Worm (Caenorhabditis elegans) whole organism, young adult: ENCODE measurements around the gene W09G12.6.

ENCODE experiments used
- F22D6.2 ChIP-seq: sonication (generic microtip); optimal IDR thresholded peaks from 2 replicates; lab custom pipeline; 2016; ENCODE audit warnings: mild to moderate bottlenecking, missing genetic modification characterization, missing compliant biosample characterization
- F23B12.7 ChIP-seq: sonication (generic microtip); optimal IDR thresholded peaks from 2 replicates; lab custom pipeline; 2017; ENCODE audit warnings: missing genetic modification characterization, mild to moderate bottlenecking, missing compliant biosample characterization, antibody characterized with exemption, moderate library complexity; ENCODE audit not compliant: insufficient read depth
- F57A8.1 ChIP-seq: fragments of 200-800 bp; sonication (Bioruptor generic); optimal IDR thresholded peaks from 2 replicates; lab custom pipeline; 2018; ENCODE audit warnings: mild to moderate bottlenecking, missing genetic modification characterization, moderate library complexity, missing compliant biosample characterization
- K12H6.12 ChIP-seq: fragments of 200-800 bp; sonication (Bioruptor generic); optimal IDR thresholded peaks from 2 replicates; lab custom pipeline; 2018; ENCODE audit warnings: mild to moderate bottlenecking, missing genetic modification characterization, missing compliant biosample characterization
- T07F8.4 ChIP-seq: sonication (generic microtip); optimal IDR thresholded peaks from 2 replicates; lab custom pipeline; 2016; ENCODE audit warnings: mild to moderate bottlenecking, missing genetic modification characterization, moderate library complexity, missing compliant biosample characterization
- T26A5.8 ChIP-seq: sonication (generic microtip); optimal IDR thresholded peaks from 2 replicates; lab custom pipeline; 2016; ENCODE audit warnings: missing genetic modification characterization, missing compliant biosample characterization
- Y56A3A.18 ChIP-seq: fragments of 200-800 bp; sonication (Bioruptor generic); IDR thresholded peaks from 2 replicates; pipeline ENCODE4 v1.3.6; 2022; ENCODE audit warnings: missing genetic modification reagents, missing genetic modification characterization, missing compliant biosample characterization
- attf-5 ChIP-seq: fragments of 200-800 bp; sonication (Bioruptor generic); optimal IDR thresholded peaks from 2 replicates; lab custom pipeline; 2018; ENCODE audit warnings: mild to moderate bottlenecking, missing genetic modification characterization, missing compliant biosample characterization
- attf-6 ChIP-seq: fragments of 200-800 bp; sonication (Bioruptor generic); IDR thresholded peaks from 2 replicates; pipeline ENCODE4 v1.3.6; 2022; ENCODE audit warnings: missing genetic modification reagents, missing genetic modification characterization, missing compliant biosample characterization
- bed-2 ChIP-seq: fragments of 200-800 bp; sonication (Bioruptor generic); IDR thresholded peaks from 2 replicates; pipeline ENCODE4 v1.3.6; 2022; ENCODE audit warnings: missing genetic modification reagents, missing genetic modification characterization, missing compliant biosample characterization
- cebp-2 ChIP-seq: fragments of 200-800 bp; sonication (Bioruptor generic); IDR thresholded peaks from 2 replicates; pipeline ENCODE4 v1.3.6; 2022; ENCODE audit warnings: missing genetic modification characterization, missing compliant biosample characterization
- ceh-100 ChIP-seq: fragments of 200-800 bp; sonication (Bioruptor generic); IDR thresholded peaks from 2 replicates; pipeline ENCODE4 v1.3.6; 2022; ENCODE audit warnings: missing genetic modification reagents, missing genetic modification characterization, missing compliant biosample characterization
- ceh-27 ChIP-seq: fragments of 200-800 bp; sonication (Bioruptor generic); optimal IDR thresholded peaks from 2 replicates; lab custom pipeline; 2018; ENCODE audit warnings: mild to moderate bottlenecking, missing genetic modification characterization, moderate library complexity, missing compliant biosample characterization
- ceh-40 ChIP-seq: fragments of 200-800 bp; sonication (Bioruptor generic); IDR thresholded peaks from 2 replicates; pipeline ENCODE4 v1.3.6; 2022; ENCODE audit warnings: missing genetic modification characterization, missing compliant biosample characterization
- ceh-79 ChIP-seq: sonication (generic microtip); optimal IDR thresholded peaks from 2 replicates; lab custom pipeline; 2017; ENCODE audit warnings: mild to moderate bottlenecking, missing genetic modification characterization, missing compliant biosample characterization
- ceh-91 ChIP-seq: fragments of 200-800 bp; sonication (Bioruptor generic); IDR thresholded peaks from 2 replicates; pipeline ENCODE4 v1.3.6; 2022; ENCODE audit warnings: missing genetic modification reagents, missing genetic modification characterization, missing compliant biosample characterization
- dox-1 ChIP-seq: fragments of 200-800 bp; sonication (Bioruptor generic); IDR thresholded peaks from 2 replicates; pipeline ENCODE4 v1.3.6; 2022; ENCODE audit warnings: missing genetic modification reagents, missing genetic modification characterization, missing compliant biosample characterization
- efl-1 ChIP-seq: fragments of 150-350 bp; optimal IDR thresholded peaks from 2 replicates; lab custom pipeline; 2014; ENCODE audit warnings: missing biosample characterization, missing genetic modification reagents, missing genetic modification characterization
- egl-44 ChIP-seq: fragments of 200-800 bp; sonication (Bioruptor generic); IDR thresholded peaks from 2 replicates; pipeline ENCODE4 v1.3.6; 2022; ENCODE audit warnings: missing genetic modification reagents, missing genetic modification characterization, missing compliant biosample characterization
- egrh-3 ChIP-seq: fragments of 200-800 bp; sonication (Bioruptor generic); IDR thresholded peaks from 2 replicates; pipeline ENCODE4 v1.3.6; 2022; ENCODE audit warnings: missing genetic modification reagents, missing genetic modification characterization, missing compliant biosample characterization
- hmg-20 ChIP-seq: fragments of 200-800 bp; sonication (Bioruptor generic); IDR thresholded peaks from 2 replicates; pipeline ENCODE4 v1.3.6; 2022; ENCODE audit warnings: missing genetic modification reagents, missing genetic modification characterization, missing compliant biosample characterization
- hsf-1 ChIP-seq: fragments of 200-800 bp; sonication (Bioruptor generic); IDR thresholded peaks from 2 replicates; pipeline ENCODE4 v1.3.6; 2022; ENCODE audit warnings: missing genetic modification reagents, missing genetic modification characterization, missing compliant biosample characterization
- let-526 ChIP-seq: fragments of 200-800 bp; sonication (Bioruptor generic); IDR thresholded peaks from 2 replicates; pipeline ENCODE4 v1.3.6; 2022; ENCODE audit warnings: missing genetic modification reagents, missing genetic modification characterization, missing compliant biosample characterization
- let-607 ChIP-seq, 2 experiments: fragments of 200-800 bp in 1 of 2; sonication (Bioruptor generic) in 1 of 2; sonication (generic microtip) in 1 of 2; optimal IDR thresholded peaks; 2 replicates each; lab custom pipeline; 2016 to 2018; ENCODE audit warnings: mild to moderate bottlenecking in 2 of 2, missing compliant biosample characterization in 2 of 2, missing genetic modification characterization in 2 of 2, moderate library complexity in 2 of 2, missing genotype in 1 of 2
- lin-40 ChIP-seq: sonication (generic microtip); optimal IDR thresholded peaks from 2 replicates; lab custom pipeline; 2016; ENCODE audit warnings: missing genetic modification characterization, mild to moderate bottlenecking, missing compliant biosample characterization, missing genotype, missing genetic modification reagents
- lin-54 ChIP-seq: fragments of 200-800 bp; sonication (Bioruptor generic); optimal IDR thresholded peaks from 2 replicates; lab custom pipeline; 2018; ENCODE audit warnings: mild to moderate bottlenecking, missing genetic modification characterization, missing compliant biosample characterization
- lir-1 ChIP-seq: fragments of 200-800 bp; sonication (Bioruptor generic); conservative IDR thresholded peaks from 2 replicates; pipeline ENCODE4 v1.3.6; 2022; ENCODE audit warnings: missing genetic modification reagents, missing genetic modification characterization, missing compliant biosample characterization
- madf-10 ChIP-seq: sonication (generic microtip); optimal IDR thresholded peaks from 2 replicates; lab custom pipeline; 2016; ENCODE audit warnings: mild to moderate bottlenecking, missing genetic modification characterization, missing compliant biosample characterization
- madf-3 ChIP-seq: fragments of 200-800 bp; sonication (Bioruptor generic); IDR thresholded peaks from 2 replicates; pipeline ENCODE4 v1.3.6; 2022; ENCODE audit warnings: missing genetic modification reagents, missing genetic modification characterization, missing compliant biosample characterization
- mcd-1 ChIP-seq: fragments of 200-800 bp; sonication (Bioruptor generic); IDR thresholded peaks from 2 replicates; pipeline ENCODE4 v1.3.6; 2022; ENCODE audit warnings: missing genetic modification reagents, missing genetic modification characterization, missing compliant biosample characterization
- nhr-27 ChIP-seq: fragments of 200-800 bp; sonication (Bioruptor generic); optimal IDR thresholded peaks from 2 replicates; lab custom pipeline; 2018; ENCODE audit warnings: mild to moderate bottlenecking, missing genetic modification characterization, moderate library complexity, missing compliant biosample characterization
- repo-1 ChIP-seq: sonication (generic microtip); optimal IDR thresholded peaks from 2 replicates; lab custom pipeline; 2017; ENCODE audit warnings: mild to moderate bottlenecking, missing genetic modification characterization, missing compliant biosample characterization
- sdz-38 ChIP-seq: sonication (generic microtip); optimal IDR thresholded peaks from 2 replicates; lab custom pipeline; 2016; ENCODE audit warnings: missing genotype, missing genetic modification characterization, missing compliant biosample characterization
- snpc-1.1 ChIP-seq: sonication (generic microtip); optimal IDR thresholded peaks from 2 replicates; lab custom pipeline; 2017; ENCODE audit warnings: missing genetic modification characterization, mild to moderate bottlenecking, missing compliant biosample characterization, antibody characterized with exemption, moderate library complexity, missing genotype, missing genetic modification reagents; ENCODE audit not compliant: insufficient read depth
- snpc-4 ChIP-seq, 5 experiments: fragments of 150-350 bp in 1 of 5; sonication (generic microtip) in 4 of 5; optimal IDR thresholded peaks; 2 replicates each; lab custom pipeline; 2014 to 2018; ENCODE audit warnings: missing genetic modification characterization in 5 of 5, missing biosample characterization in 3 of 5, antibody characterized with exemption in 2 of 5, mild to moderate bottlenecking in 2 of 5, missing compliant biosample characterization in 2 of 5, missing genotype in 2 of 5, moderate library complexity in 2 of 5, missing genetic modification reagents in 1 of 5
- somi-1 ChIP-seq: fragments of 200-800 bp; sonication (Bioruptor generic); optimal IDR thresholded peaks from 2 replicates; lab custom pipeline; 2018; ENCODE audit warnings: mild to moderate bottlenecking, missing genetic modification characterization, missing compliant biosample characterization
- tbp1 ChIP-seq: fragments of 200-800 bp; sonication (Bioruptor generic); optimal IDR thresholded peaks from 2 replicates; lab custom pipeline; 2018; ENCODE audit warnings: mild to moderate bottlenecking, missing genetic modification characterization, missing compliant biosample characterization
- tbx-9 ChIP-seq: sonication (generic microtip); optimal IDR thresholded peaks from 2 replicates; lab custom pipeline; 2016; ENCODE audit warnings: borderline replicate concordance, missing genetic modification characterization, inconsistent platforms, missing compliant biosample characterization
- zfh-2 ChIP-seq: fragments of 200-800 bp; sonication (Bioruptor generic); conservative IDR thresholded peaks from 2 replicates; pipeline ENCODE4 v1.3.6; 2022; ENCODE audit warnings: missing genetic modification reagents, missing genetic modification characterization, missing compliant biosample characterization
- zim-3 ChIP-seq: sonication (generic microtip); optimal IDR thresholded peaks from 2 replicates; lab custom pipeline; 2017; ENCODE audit warnings: mild to moderate bottlenecking, missing genetic modification characterization, moderate library complexity, missing compliant biosample characterization
- ztf-26 ChIP-seq: sonication (generic microtip); optimal IDR thresholded peaks from 2 replicates; lab custom pipeline; 2017; ENCODE audit warnings: missing genetic modification characterization, missing compliant biosample characterization
- ztf-3 ChIP-seq: fragments of 200-800 bp; sonication (Bioruptor generic); optimal IDR thresholded peaks from 2 replicates; lab custom pipeline; 2018; ENCODE audit warnings: mild to moderate bottlenecking, missing genetic modification characterization, missing compliant biosample characterization

Gene W09G12.6

DNA sequence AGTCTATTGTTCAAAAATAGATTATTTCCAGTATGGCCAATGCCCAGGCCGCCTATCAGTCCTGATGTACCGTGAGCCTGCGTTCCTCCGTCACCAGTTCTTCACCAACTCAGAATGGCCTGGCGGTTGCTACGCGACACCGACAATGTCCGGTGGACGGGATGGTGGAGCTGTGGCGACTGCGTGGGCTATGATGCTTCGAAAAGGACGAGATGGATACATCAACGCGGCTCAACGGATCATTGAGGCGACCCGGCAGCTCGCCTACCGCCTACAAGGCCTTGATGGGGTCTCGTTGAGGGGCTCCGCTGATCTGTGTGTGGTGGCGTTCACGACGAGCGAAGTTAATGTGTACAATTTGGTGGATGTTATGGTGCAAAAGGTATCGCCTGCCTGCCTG is 32.2 kb upstream of the W09G12.6 start:
- no peak for TF ChIP-seq cebp-2 (GFP tag; lab: Robert Waterston, UW)
- TF ChIP-seq efl-1 (GFP tag; lab: Kevin White, UChicago): no peak
- no peak for TF ChIP-seq madf-3 (GFP tag; lab: Robert Waterston, UW)
- no peak for TF ChIP-seq ceh-40 (GFP tag; lab: Robert Waterston, UW)
- no peak for TF ChIP-seq ztf-26 (tag; lab: Kevin White, UChicago)
- no peak for TF ChIP-seq sdz-38 (tag; lab: Kevin White, UChicago)
- TF ChIP-seq zfh-2 (GFP tag; lab: Robert Waterston, UW): peak; percentile 60; the same call in 1 of the 2 replicates
- 0 out of 2 replicates have a peak, but pooled peaks have one; percentile 13 for TF ChIP-seq egl-44
- no peak for TF ChIP-seq tbx-9 (tag; lab: Kevin White, UChicago)
- no peak for TF ChIP-seq let-526 (GFP tag; lab: Robert Waterston, UW)
- no peak for TF ChIP-seq attf-6 (GFP tag; lab: Robert Waterston, UW)
- TF ChIP-seq somi-1 (GFP tag; lab: Kevin White, UChicago): no peak
- no peak for TF ChIP-seq ceh-79
- no peak for TF ChIP-seq F23B12.7 (tag; lab: Kevin White, UChicago)
- TF ChIP-seq Y56A3A.18 (GFP tag; lab: Robert Waterston, UW): no peak
- TF ChIP-seq, all 124 proteins: peak for 2

DNA sequence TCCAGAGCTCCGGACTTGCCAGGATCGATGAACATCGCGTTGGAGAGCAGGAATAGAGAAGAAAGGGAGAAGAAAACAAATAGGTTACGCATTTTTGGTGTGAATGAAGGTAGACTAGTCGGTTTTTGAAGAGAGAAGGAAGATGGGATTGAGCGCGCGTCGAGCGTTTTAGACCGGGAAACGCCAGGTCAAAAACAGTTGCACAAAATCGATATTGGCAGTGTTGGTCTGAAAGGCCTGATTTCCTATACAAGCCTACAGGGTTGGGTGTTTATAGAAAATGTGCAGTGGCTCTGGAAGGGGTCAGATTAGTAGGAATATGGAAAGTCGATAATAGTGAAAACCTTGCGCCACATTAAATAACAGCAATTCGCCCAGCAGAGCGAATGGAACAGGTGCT is 26.8 kb upstream of the W09G12.6 start, which contains the start of gene dsl-2:
Gene dsl-2 (minus strand): TSS at position 101 of the 400 bp plus-strand sequence.
- TF ChIP-seq mcd-1: no peak
- no peak for TF ChIP-seq zim-3 (tag; lab: Kevin White, UChicago)
- no peak for TF ChIP-seq F57A8.1 (GFP tag; lab: Kevin White, UChicago)
- TF ChIP-seq ceh-91 (GFP tag; lab: Robert Waterston, UW): no peak
- no peak for TF ChIP-seq T07F8.4 (tag; lab: Kevin White, UChicago)
- TF ChIP-seq attf-5 (GFP tag; lab: Kevin White, UChicago): no peak
- TF ChIP-seq ceh-100 (GFP tag; lab: Robert Waterston, UW): no peak
- TF ChIP-seq madf-10 (tag; lab: Kevin White, UChicago): no peak
- no peak for TF ChIP-seq nhr-27 (tag; lab: Kevin White, UChicago)
- no peak for TF ChIP-seq dox-1 (GFP tag; lab: Robert Waterston, UW)
- no peak for TF ChIP-seq tbp1 (GFP tag; lab: Kevin White, UChicago)
- TF ChIP-seq snpc-1.1 (tag; lab: Kevin White, UChicago): no peak
- TF ChIP-seq hmg-20: no peak
- no peak for TF ChIP-seq K12H6.12 (tag; lab: Kevin White, UChicago)
- no peak for TF ChIP-seq let-607 (tag; optimal IDR thresholded peaks at IDR 0.05; lab: Kevin White, UChicago)

DNA sequence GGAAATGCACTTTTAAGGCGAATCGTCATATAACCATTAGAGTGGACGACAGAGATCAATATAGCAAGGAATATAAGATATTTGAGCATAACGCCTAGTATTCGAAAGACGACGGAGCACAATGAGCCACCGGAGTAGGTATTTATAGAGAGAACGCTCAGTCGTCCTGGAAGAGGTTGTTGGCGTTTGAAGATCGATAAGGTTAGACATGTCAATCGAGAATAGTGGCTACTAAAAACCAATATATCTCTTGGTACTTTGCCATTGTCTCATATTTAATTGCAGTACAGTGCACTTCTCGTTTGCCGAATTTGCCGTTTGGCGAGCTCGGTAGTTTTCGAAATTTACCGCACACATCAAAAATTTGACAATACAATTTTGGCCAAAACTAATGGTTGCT is 23.7 kb upstream of the W09G12.6 start, which contains the start of gene dsl-1:
Gene dsl-1 (minus strand): TSS at position 101 of the 400 bp plus-strand sequence.
- TF ChIP-seq F22D6.2 (tag; lab: Kevin White, UChicago): no peak
- no peak for TF ChIP-seq egrh-3
- no peak for TF ChIP-seq repo-1 (tag; lab: Kevin White, UChicago)
- no peak for TF ChIP-seq ceh-27
- TF ChIP-seq hsf-1 (GFP tag; lab: Robert Waterston, UW): no peak
- no peak for TF ChIP-seq lin-40
- no peak for TF ChIP-seq lir-1 (GFP tag; lab: Robert Waterston, UW)
- TF ChIP-seq snpc-4 (GFP tag; optimal IDR thresholded peaks at IDR 0.05; lab: Kevin White, UChicago): no peak
- no peak for TF ChIP-seq snpc-4 (tag; optimal IDR thresholded peaks at IDR 0.05; lab: Kevin White, UChicago)
- no peak for TF ChIP-seq bed-2
- TF ChIP-seq ztf-3: no peak
- no peak for TF ChIP-seq T26A5.8
- no peak for TF ChIP-seq lin-54 (GFP tag; lab: Kevin White, UChicago)
